Worm (Caenorhabditis elegans) whole organism, L1 larva: ENCODE measurements around the gene C16D9.1.
A peak's percentile ranks its signal among the peaks of the same experiment; 100 is the strongest.

ENCODE experiments used
- C16A3.4 ChIP-seq: fragments of 150-350 bp; optimal IDR thresholded peaks from 2 replicates; lab custom pipeline; 2014; ENCODE audit warnings: missing biosample characterization, missing genetic modification characterization
- C34B4.2 ChIP-seq: sonication (generic microtip); optimal IDR thresholded peaks from 2 replicates; lab custom pipeline; 2017; ENCODE audit warnings: mild to moderate bottlenecking, missing genetic modification characterization, missing compliant biosample characterization
- F16B12.6 ChIP-seq: fragments of 150-350 bp; optimal IDR thresholded peaks from 2 replicates; lab custom pipeline; 2014; ENCODE audit warnings: missing biosample characterization, missing genetic modification characterization
- aha-1 ChIP-seq: fragments of 150-350 bp; optimal IDR thresholded peaks from 2 replicates; lab custom pipeline; 2014; ENCODE audit warnings: missing biosample characterization, missing genetic modification characterization
- alr-1 ChIP-seq: fragments of 200-800 bp; sonication (Bioruptor generic); optimal IDR thresholded peaks from 2 replicates; lab custom pipeline; 2018; ENCODE audit warnings: borderline replicate concordance, mild to moderate bottlenecking, missing genetic modification characterization, missing compliant biosample characterization
- blmp-1 ChIP-seq: fragments of 150-350 bp; optimal IDR thresholded peaks from 2 replicates; lab custom pipeline; 2014; ENCODE audit warnings: missing biosample characterization, missing genetic modification characterization
- ceh-88 ChIP-seq: fragments of 200-800 bp; sonication (Bioruptor generic); IDR thresholded peaks from 2 replicates; pipeline ENCODE4 v1.3.6; 2022; ENCODE audit warnings: missing genetic modification characterization, missing compliant biosample characterization
- dpl-1 ChIP-seq, 3 experiments: fragments of 150-350 bp in 2 of 3; sonication (generic microtip) in 1 of 3; optimal IDR thresholded peaks; 2 replicates each; lab custom pipeline; 2014 to 2017; ENCODE audit warnings: missing biosample characterization in 3 of 3, missing genetic modification characterization in 3 of 3, missing genetic modification reagents in 3 of 3
- dsc-1 ChIP-seq: sonication (generic microtip); optimal IDR thresholded peaks from 2 replicates; lab custom pipeline; 2016; ENCODE audit warnings: mild to moderate bottlenecking, missing genetic modification characterization, missing compliant biosample characterization
- efl-1 ChIP-seq, 4 experiments: fragments of 150-350 bp; optimal IDR thresholded peaks in 3 of 4; peaks in 1 of 4; 1 replicate in 1 of 4; 2 replicates in 3 of 4; lab custom pipeline; 2014; ENCODE audit warnings: missing biosample characterization in 2 of 4, missing genetic modification characterization in 2 of 4, missing genetic modification reagents in 2 of 4
- efl-3 ChIP-seq: fragments of 200-800 bp; sonication (Bioruptor generic); optimal IDR thresholded peaks from 2 replicates; lab custom pipeline; 2018; ENCODE audit warnings: mild to moderate bottlenecking, missing genetic modification characterization, missing compliant biosample characterization
- elt-2 ChIP-seq: sonication (generic microtip); optimal IDR thresholded peaks from 2 replicates; lab custom pipeline; 2016; ENCODE audit warnings: missing genetic modification characterization, mild to moderate bottlenecking, inconsistent platforms, missing compliant biosample characterization, missing genetic modification reagents
- ets-5 ChIP-seq: fragments of 200-800 bp; sonication (Bioruptor generic); IDR thresholded peaks from 2 replicates; pipeline ENCODE4 v1.3.6; 2022; ENCODE audit warnings: missing genetic modification characterization, missing compliant biosample characterization
- hlh-17 ChIP-seq: fragments of 200-800 bp; sonication (Bioruptor generic); optimal IDR thresholded peaks from 2 replicates; lab custom pipeline; 2018; ENCODE audit warnings: missing genetic modification characterization, mild to moderate bottlenecking, missing compliant biosample characterization, moderate library complexity, borderline replicate concordance
- hlh-4 ChIP-seq: sonication (generic microtip); optimal IDR thresholded peaks from 2 replicates; lab custom pipeline; 2016; ENCODE audit warnings: mild to moderate bottlenecking, missing genetic modification characterization, missing compliant biosample characterization
- hpl-2 ChIP-seq: fragments of 150-350 bp; optimal IDR thresholded peaks from 2 replicates; lab custom pipeline; 2014; ENCODE audit warnings: missing biosample characterization, missing genetic modification reagents, missing genetic modification characterization
- irx-1 ChIP-seq: sonication (generic microtip); optimal IDR thresholded peaks from 2 replicates; lab custom pipeline; 2016; ENCODE audit warnings: missing genetic modification characterization, missing compliant biosample characterization
- isw-1 ChIP-seq: fragments of 200-800 bp; sonication (Bioruptor generic); IDR thresholded peaks from 2 replicates; pipeline ENCODE4 v1.3.6; 2022; ENCODE audit warnings: missing genetic modification characterization, missing compliant biosample characterization
- lin-15B ChIP-seq: fragments of 150-350 bp; sonication (generic microtip); optimal IDR thresholded peaks from 3 replicates; lab custom pipeline; 2014; ENCODE audit warnings: missing biosample characterization, missing genetic modification characterization
- lin-35 ChIP-seq, 2 experiments: fragments of 150-350 bp; optimal IDR thresholded peaks; 2 replicates each; lab custom pipeline; 2014; ENCODE audit warnings: missing biosample characterization in 2 of 2, missing genetic modification characterization in 2 of 2, missing genetic modification reagents in 2 of 2
- lsy-2 ChIP-seq, 2 experiments: fragments of 150-350 bp; optimal IDR thresholded peaks; 2 replicates each; lab custom pipeline; 2014; ENCODE audit warnings: missing biosample characterization in 2 of 2, missing genetic modification characterization in 2 of 2
- mab-9 ChIP-seq: fragments of 200-800 bp; sonication (Bioruptor generic); IDR thresholded peaks from 2 replicates; pipeline ENCODE4 v1.3.6; 2022; ENCODE audit warnings: missing genetic modification reagents, missing genetic modification characterization, missing compliant biosample characterization
- mdl-1 ChIP-seq, 2 experiments: fragments of 150-350 bp; optimal IDR thresholded peaks; 2 replicates each; lab custom pipeline; 2014 to 2017; ENCODE audit warnings: missing biosample characterization in 2 of 2, missing genetic modification characterization in 2 of 2, inconsistent platforms in 1 of 2
- nhr-28 ChIP-seq: fragments of 150-350 bp; optimal IDR thresholded peaks from 2 replicates; lab custom pipeline; 2014; ENCODE audit warnings: missing biosample characterization, missing genetic modification characterization
- nhr-47 ChIP-seq: sonication (generic microtip); optimal IDR thresholded peaks from 2 replicates; lab custom pipeline; 2016; ENCODE audit warnings: mild to moderate bottlenecking, missing genetic modification characterization, moderate library complexity, missing compliant biosample characterization
- nhr-71 ChIP-seq: sonication (generic microtip); optimal IDR thresholded peaks from 2 replicates; lab custom pipeline; 2016; ENCODE audit warnings: mild to moderate bottlenecking, missing genetic modification characterization, moderate library complexity, missing compliant biosample characterization
- nhr-77 ChIP-seq: fragments of 150-350 bp; optimal IDR thresholded peaks from 2 replicates; lab custom pipeline; 2014; ENCODE audit warnings: missing biosample characterization, missing genetic modification characterization
- pqm-1 ChIP-seq: sonication (generic microtip); optimal IDR thresholded peaks from 3 replicates; lab custom pipeline; 2017; ENCODE audit warnings: missing biosample characterization, missing genetic modification characterization
- rnt-1 ChIP-seq: sonication (generic microtip); optimal IDR thresholded peaks from 2 replicates; lab custom pipeline; 2016; ENCODE audit warnings: mild to moderate bottlenecking, missing genetic modification characterization, moderate library complexity, missing compliant biosample characterization
- snpc-4 ChIP-seq: fragments of 150-350 bp; optimal IDR thresholded peaks from 2 replicates; lab custom pipeline; 2014; ENCODE audit warnings: missing biosample characterization, missing genetic modification characterization
- snu-23 ChIP-seq: sonication (generic microtip); optimal IDR thresholded peaks from 2 replicates; lab custom pipeline; 2016; ENCODE audit warnings: missing genetic modification characterization, missing compliant biosample characterization
- sptf-1 ChIP-seq: fragments of 150-350 bp; optimal IDR thresholded peaks from 2 replicates; lab custom pipeline; 2014; ENCODE audit warnings: missing biosample characterization, missing genetic modification characterization
- swsn-7 ChIP-seq: sonication (generic microtip); optimal IDR thresholded peaks from 2 replicates; lab custom pipeline; 2016; ENCODE audit warnings: missing genetic modification characterization, missing compliant biosample characterization
- tlp-1 ChIP-seq: fragments of 150-350 bp; optimal IDR thresholded peaks from 2 replicates; lab custom pipeline; 2014; ENCODE audit warnings: missing biosample characterization, missing genetic modification characterization
- unc-62 ChIP-seq: fragments of 150-350 bp; optimal IDR thresholded peaks from 2 replicates; lab custom pipeline; 2014; ENCODE audit warnings: missing biosample characterization, missing genetic modification reagents, missing genetic modification characterization
- unc-98 ChIP-seq: fragments of 200-800 bp; sonication (Bioruptor generic); IDR thresholded peaks from 2 replicates; pipeline ENCODE4 v1.3.6; 2022; ENCODE audit warnings: missing genetic modification characterization, missing compliant biosample characterization
- vab-15 ChIP-seq: sonication (generic microtip); optimal IDR thresholded peaks from 2 replicates; lab custom pipeline; 2017; ENCODE audit warnings: missing genotype, mild to moderate bottlenecking, missing genetic modification characterization, missing compliant biosample characterization
- zip-4 ChIP-seq: fragments of 200-800 bp; sonication (Bioruptor generic); optimal IDR thresholded peaks from 2 replicates; lab custom pipeline; 2018; ENCODE audit warnings: mild to moderate bottlenecking, missing genetic modification characterization, moderate library complexity, missing compliant biosample characterization
- ztf-4 ChIP-seq: fragments of 150-350 bp; optimal IDR thresholded peaks from 2 replicates; lab custom pipeline; 2014; ENCODE audit warnings: missing biosample characterization, missing genetic modification characterization

Gene C16D9.1

ce11 chrV:8219550-8219949, 39.6 kb upstream of the C16D9.1 start:
- TF ChIP-seq ceh-88 (GFP tag; lab: Robert Waterston, UW) (no peak), lsy-2 (tag; optimal IDR thresholded peaks at IDR 0.05; lab: Kevin White, UChicago) (no peak), nhr-71 (no peak), unc-62 (GFP tag; lab: Kevin White, UChicago) (no peak), mab-9 (GFP tag; lab: Robert Waterston, UW) (no peak), ets-5 (GFP tag; lab: Robert Waterston, UW) (no peak), nhr-77 (tag; lab: Kevin White, UChicago) (no peak), unc-98 (GFP tag; lab: Robert Waterston, UW) (no peak), efl-3 (GFP tag; lab: Kevin White, UChicago) (no peak), blmp-1 (tag; lab: Kevin White, UChicago) (no peak), ztf-4 (no peak), F16B12.6 (tag; lab: Kevin White, UChicago) (no peak), isw-1 (GFP tag; lab: Robert Waterston, UW) (no peak)

- no peak for TF ChIP-seq mdl-1 (tag; optimal IDR thresholded peaks at IDR 0.05; lab: Kevin White, UChicago)
- peak; percentile 41 for TF ChIP-seq snpc-4 (tag; lab: Kevin White, UChicago)
- peak; percentile 57 to 87 for TF ChIP-seq lin-35 (GFP tag; optimal IDR thresholded peaks at IDR 0.05; lab: Kevin White, UChicago)
- TF ChIP-seq nhr-47 (tag; lab: Kevin White, UChicago), result peak; percentile 42
- peak; percentile 13 for TF ChIP-seq blmp-1 (tag; lab: Kevin White, UChicago)
- TF ChIP-seq dsc-1 (tag; lab: Kevin White, UChicago), result no peak
- TF ChIP-seq dpl-1 (GFP tag; optimal IDR thresholded peaks at IDR 0.05; lab: Kevin White, UChicago), result peak; percentile 52 to 83 (median 77)
- TF ChIP-seq lin-15B (tag; lab: Kevin White, UChicago), result no peak
- no peak for TF ChIP-seq pqm-1 (tag; lab: Kevin White, UChicago)
- TF ChIP-seq hlh-17 (GFP tag; lab: Kevin White, UChicago), result no peak
- peak; percentile 18 for TF ChIP-seq rnt-1
- peak; percentile 15 for TF ChIP-seq swsn-7 (tag; lab: Kevin White, UChicago)
- TF ChIP-seq nhr-28 (tag; lab: Kevin White, UChicago), result no peak
- TF ChIP-seq hpl-2 (GFP tag; lab: Kevin White, UChicago), result no peak
- TF ChIP-seq lsy-2 (tag; optimal IDR thresholded peaks at IDR 0.05; lab: Kevin White, UChicago), result peak in 1 of 2 experiments; percentile 52
- TF ChIP-seq C16A3.4 (tag; lab: Kevin White, UChicago), result peak; percentile 6
- TF ChIP-seq snu-23, result peak; percentile 35
- TF ChIP-seq tlp-1, result no peak
- TF ChIP-seq efl-1 (optimal IDR thresholded peaks at IDR 0.05; lab: Kevin White, UChicago), result peak; percentile 37 to 71
- peak; percentile 83 to 97 for TF ChIP-seq efl-1 (GFP tag; optimal IDR thresholded peaks at IDR 0.05 in 1 of 2; lab: Kevin White, UChicago)
- TF ChIP-seq nhr-71, result peak; percentile 31
- no peak for TF ChIP-seq unc-62 (GFP tag; lab: Kevin White, UChicago)
- TF ChIP-seq isw-1 (GFP tag; lab: Robert Waterston, UW), result no peak
- TF ChIP-seq alr-1, result no peak
Measured at ce11 chrV:8221083-8221538, 38.0 kb upstream of the C16D9.1 start, which contains the start of the genes cogc-6 and air-1. Gene cogc-6, minus strand, starts transcription at chrV:8221316. Gene air-1, plus strand, starts transcription at chrV:8221488.

- TF ChIP-seq unc-98 (GFP tag; lab: Robert Waterston, UW) (no peak), unc-62 (GFP tag; lab: Kevin White, UChicago) (no peak), C34B4.2 (no peak), hlh-4 (no peak), aha-1 (no peak), zip-4 (GFP tag; lab: Kevin White, UChicago) (no peak), alr-1 (no peak), dpl-1 (GFP tag; optimal IDR thresholded peaks at IDR 0.05; lab: Kevin White, UChicago) (no peak), sptf-1 (tag; lab: Kevin White, UChicago) (no peak)
Measured at ce11 chrV:8223417-8223816, 35.7 kb upstream of the C16D9.1 start.

- TF ChIP-seq elt-2 (tag; lab: Kevin White, UChicago) (no peak), hlh-17 (GFP tag; lab: Kevin White, UChicago) (no peak), tlp-1 (no peak), vab-15 (tag; lab: Kevin White, UChicago) (no peak), efl-1 (optimal IDR thresholded peaks at IDR 0.05; lab: Kevin White, UChicago) (no peak), efl-1 (GFP tag; optimal IDR thresholded peaks at IDR 0.05 in 1 of 2; lab: Kevin White, UChicago) (peak in 1 of 2 experiments; percentile 36), aha-1 (no peak), lin-15B (tag; lab: Kevin White, UChicago) (no peak), irx-1 (tag; lab: Kevin White, UChicago) (no peak)
Measured at ce11 chrV:8224634-8225033, 34.5 kb upstream of the C16D9.1 start, which contains the start of gene pax-1. Gene pax-1, plus strand, starts transcription at chrV:8224934.
